Worm (Caenorhabditis elegans): ENCODE measurements around the gene nhr-148.

- no peak for TF ChIP-seq lin-13 (GFP tag; optimal IDR thresholded peaks at IDR 0.05)
- no peak for TF ChIP-seq rbr-2 (tag; optimal IDR thresholded peaks at IDR 0.05)
- TF ChIP-seq nhr-48 (tag; optimal IDR thresholded peaks at IDR 0.05), result no peak
- no peak for TF ChIP-seq unc-62 (GFP tag; optimal IDR thresholded peaks at IDR 0.05 in 1 of 2)
- TF ChIP-seq unc-62 (tag; optimal IDR thresholded peaks at IDR 0.05), result no peak
- no peak for TF ChIP-seq pqm-1 (tag; optimal IDR thresholded peaks at IDR 0.05)
Observed at ce11 chrV:7295270-7295669, 46.7 kb upstream of the nhr-148 start, which contains the start of gene F07G11.4.
